Fruit fly (Drosophila melanogaster): Measurements from ENCODE around the gene CG6179.
A peak's percentile ranks its signal among the peaks of the same experiment; 100 is the strongest.

CG6179 gene

DNA sequence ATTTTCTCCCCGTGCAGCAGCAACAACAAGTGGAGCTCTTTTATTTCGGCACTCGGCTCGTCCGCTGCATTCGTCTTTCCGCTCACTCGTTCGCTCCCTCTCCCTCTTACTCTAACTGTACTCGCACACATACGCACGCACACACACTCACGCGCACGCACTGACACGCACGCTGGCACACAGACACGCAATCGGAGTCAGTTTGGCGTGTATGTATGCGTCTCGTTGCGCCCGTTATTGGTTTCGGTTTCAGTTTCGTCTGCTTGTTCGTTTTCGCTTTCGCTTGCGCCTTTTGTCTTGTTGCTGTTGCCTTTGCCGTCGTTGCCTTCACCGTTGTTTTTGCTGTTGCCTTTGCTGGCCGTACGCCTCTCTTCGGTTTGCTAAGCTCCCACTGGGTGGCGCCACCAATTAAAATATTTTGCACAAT lies 22.1 kb upstream of the CG6179 start:
- no peak for TF ChIP-seq hbn (GFP tag; IDR thresholded peaks at IDR 0.05; ENCODE audit: partially characterized antibody)
- peak; percentile 9 to 44 for TF ChIP-seq Trl (optimal IDR thresholded peaks at IDR 0.05)
- no peak for TF ChIP-seq Trl (GFP tag; optimal IDR thresholded peaks at IDR 0.05)
- TF ChIP-seq emc (GFP tag; optimal IDR thresholded peaks at IDR 0.05) = no peak
- peak; percentile 1 for TF ChIP-seq CG2202 (tag; optimal IDR thresholded peaks at IDR 0.05)
- TF ChIP-seq CG8290 (GFP tag; optimal IDR thresholded peaks at IDR 0.05) = no peak
- TF ChIP-seq CG8290 (tag; optimal IDR thresholded peaks at IDR 0.05) = peak in 1 of 2 experiments; percentile 46
- TF ChIP-seq Optix (GFP tag; IDR thresholded peaks at IDR 0.05) = 0 out of 3 replicates have a peak, but pooled peaks have one; percentile 30
- peak; percentile 90 for TF ChIP-seq cg (GFP tag; optimal IDR thresholded peaks at IDR 0.05)
- TF ChIP-seq CG15479 (GFP tag; optimal IDR thresholded peaks at IDR 0.05) = peak; percentile 52
- TF ChIP-seq CG11504 (tag; optimal IDR thresholded peaks at IDR 0.05) = no peak
- TF ChIP-seq Poxn (GFP tag; IDR thresholded peaks at IDR 0.05) = no peak
- TF ChIP-seq Ets65A (GFP tag) = peak; percentile 90
- 0 out of 2 replicates have a peak, but pooled peaks have one; percentile 30 for TF ChIP-seq CG4360 (GFP tag; IDR thresholded peaks at IDR 0.05)
- TF ChIP-seq Nf-YB (GFP tag; optimal IDR thresholded peaks at IDR 0.05) = peak; percentile 40
- TF ChIP-seq CG6175 (GFP tag; IDR thresholded peaks at IDR 0.05) = 0 out of 3 replicates have a peak, but pooled peaks have one; percentile 46
- no peak for TF ChIP-seq GATAe (GFP tag; conservative IDR thresholded peaks at IDR 0.05)
- TF ChIP-seq CG2712 (tag; optimal IDR thresholded peaks at IDR 0.05) = peak; percentile 14
- peak; percentile 59; the same call in 2 of the 4 replicates for TF ChIP-seq chinmo (GFP tag; IDR thresholded peaks at IDR 0.05; ENCODE audit: partially characterized antibody)
- TF ChIP-seq Atf6 (GFP tag; IDR thresholded peaks at IDR 0.05) = no peak
- TF ChIP-seq Ada2b (GFP tag; IDR thresholded peaks at IDR 0.05) = no peak
- peak; percentile 56 for TF ChIP-seq Nf-YC (tag; optimal IDR thresholded peaks at IDR 0.05)
- TF ChIP-seq Spps (tag; optimal IDR thresholded peaks at IDR 0.05) = peak; percentile 33
- peak; percentile 8 for TF ChIP-seq zf30C (GFP tag; optimal IDR thresholded peaks at IDR 0.05)
- no peak for TF ChIP-seq CG4328 (GFP tag; optimal IDR thresholded peaks at IDR 0.05)
- TF ChIP-seq jigr1 (GFP tag; IDR thresholded peaks at IDR 0.05) = no peak
- 0 out of 3 replicates have a peak, but pooled peaks have one; percentile 48 for TF ChIP-seq row (GFP tag; IDR thresholded peaks at IDR 0.05)
- TF ChIP-seq Adf1 (GFP tag; IDR thresholded peaks at IDR 0.05) = peak; percentile 30; the same call in 1 of the 2 replicates
- no peak for TF ChIP-seq Elba2 (GFP tag; optimal IDR thresholded peaks at IDR 0.05)
- TF ChIP-seq aop (GFP tag; IDR thresholded peaks at IDR 0.05) = no peak
- peak; percentile 50 for TF ChIP-seq CG1832 (GFP tag; optimal IDR thresholded peaks at IDR 0.05)
- TF ChIP-seq NFAT (GFP tag; IDR thresholded peaks at IDR 0.05) = no peak
- TF ChIP-seq ara (GFP tag; IDR thresholded peaks at IDR 0.05) = 0 out of 2 replicates have a peak, but pooled peaks have one; percentile 45
- TF ChIP-seq CG2199 (GFP tag; IDR thresholded peaks at IDR 0.05) = peak; percentile 88
- TF ChIP-seq chm (GFP tag; IDR thresholded peaks at IDR 0.05) = 0 out of 2 replicates have a peak, but pooled peaks have one; percentile 20
- no peak for TF ChIP-seq fd3F (GFP tag; optimal IDR thresholded peaks at IDR 0.05)
- TF ChIP-seq ewg (GFP tag; optimal IDR thresholded peaks at IDR 0.05) = peak; percentile 1
- TF ChIP-seq abd-A (tag; optimal IDR thresholded peaks at IDR 0.05) = peak; percentile 60
- peak; percentile 5 for TF ChIP-seq CG13894 (tag; optimal IDR thresholded peaks at IDR 0.05)
- no peak for TF ChIP-seq croc (GFP tag; conservative IDR thresholded peaks at IDR 0.05)
- TF ChIP-seq CG18262 (tag; optimal IDR thresholded peaks at IDR 0.05) = peak; percentile 1
- peak; percentile 88 for TF ChIP-seq z (GFP tag; IDR thresholded peaks at IDR 0.05)
- peak; percentile 48 for TF ChIP-seq sens (GFP tag)
- TF ChIP-seq Blimp-1 (GFP tag; optimal IDR thresholded peaks at IDR 0.05) = peak; percentile 98
- 0 out of 3 replicates have a peak, but pooled peaks have one; percentile 34 for TF ChIP-seq CG11456 (GFP tag; IDR thresholded peaks at IDR 0.05)
- peak; percentile 3 for TF ChIP-seq HLHmδ (GFP tag; optimal IDR thresholded peaks at IDR 0.05)
- no peak for TF ChIP-seq pnt (GFP tag; optimal IDR thresholded peaks at IDR 0.05)
- TF ChIP-seq lab (GFP tag; optimal IDR thresholded peaks at IDR 0.05) = peak; percentile 24
- TF ChIP-seq crol (GFP tag; IDR thresholded peaks at IDR 0.05) = 0 out of 2 replicates have a peak, but pooled peaks have one; percentile 31
- peak; percentile 96 for TF ChIP-seq CG8478 (optimal IDR thresholded peaks at IDR 0.05)
- TF ChIP-seq CG13296 (GFP tag; optimal IDR thresholded peaks at IDR 0.05) = no peak
- peak; percentile 98 for TF ChIP-seq Hr39 (optimal IDR thresholded peaks at IDR 0.05)
